Worm (Caenorhabditis elegans): Measurements from ENCODE around the gene C09G4.4.

DNA sequence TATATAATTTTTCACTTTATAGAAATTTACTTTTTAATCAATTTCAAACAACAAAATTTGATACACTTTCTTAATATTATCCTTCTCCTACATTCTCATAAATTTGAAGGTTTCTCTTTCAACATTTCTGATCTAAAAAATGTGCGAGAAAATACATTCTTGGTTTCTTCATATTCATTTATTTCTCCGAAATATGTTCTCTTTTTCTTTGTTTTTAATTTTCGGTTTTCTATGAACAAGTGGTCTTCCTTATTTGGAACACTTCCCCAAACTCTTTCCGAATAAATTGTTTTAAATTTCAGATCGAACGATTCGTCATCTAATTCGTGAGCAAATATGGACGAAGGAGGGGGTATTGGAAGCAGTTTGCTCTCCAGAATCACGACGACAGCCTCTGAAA is 46.4 kb downstream of the C09G4.4 start, which contains the start of gene npr-22:
- no peak for TF ChIP-seq elt-1 (tag; optimal IDR thresholded peaks at IDR 0.05; ENCODE audit: borderline replicate concordance, insufficient read depth)
- no peak for TF ChIP-seq lsy-2 (tag; optimal IDR thresholded peaks at IDR 0.05)
- TF ChIP-seq nhr-2 (tag; optimal IDR thresholded peaks at IDR 0.05) = no peak
- TF ChIP-seq nhr-28 (tag; optimal IDR thresholded peaks at IDR 0.05) = no peak
- no peak for TF ChIP-seq nhr-12 (tag; optimal IDR thresholded peaks at IDR 0.05)
- no peak for TF ChIP-seq pha-4 (tag; optimal IDR thresholded peaks at IDR 0.05)
- no peak for TF ChIP-seq lin-13 (tag; optimal IDR thresholded peaks at IDR 0.05)
- no peak for TF ChIP-seq nhr-76 (tag; optimal IDR thresholded peaks at IDR 0.05)
- no peak for TF ChIP-seq mep-1 (tag; optimal IDR thresholded peaks at IDR 0.05)
